Worm (Caenorhabditis elegans): ENCODE data around the gene M79.2.
A peak's percentile ranks its signal among the peaks of the same experiment; 100 is the strongest.

Gene M79.2

DNA sequence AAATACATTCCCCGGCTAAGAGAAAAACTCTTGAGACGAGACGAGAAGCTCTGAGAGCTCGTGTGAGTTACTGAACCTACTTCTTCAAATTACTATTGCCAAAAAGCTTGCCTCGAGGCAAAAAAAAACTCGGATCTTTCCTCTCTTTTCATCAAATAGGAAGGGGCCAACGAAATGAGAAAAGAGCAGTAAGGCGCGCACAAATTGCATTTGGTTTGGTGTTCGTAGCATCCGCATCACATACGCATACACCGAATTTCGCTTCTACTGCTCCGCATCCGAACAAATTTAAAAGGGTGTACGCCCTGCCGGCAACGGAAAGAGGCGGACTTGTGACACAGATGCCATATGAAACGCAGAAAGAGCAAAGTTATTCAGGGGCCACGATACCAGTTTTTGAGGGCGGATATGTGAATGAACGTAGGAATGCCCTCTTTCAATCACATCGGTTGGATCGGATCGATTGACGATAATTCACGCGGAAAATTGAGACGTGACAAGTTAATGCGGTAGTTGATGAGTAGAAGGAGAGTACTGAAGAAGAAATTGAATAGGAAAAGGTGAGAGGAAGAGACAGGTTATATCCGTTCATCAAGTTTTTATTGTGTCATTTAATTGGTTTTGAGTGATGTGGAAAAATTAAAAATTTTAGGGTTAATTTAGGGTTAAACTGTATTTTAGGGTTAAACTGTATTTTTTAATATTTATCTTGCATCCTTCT lies 33.7 kb downstream of the M79.2 start (continued):
- TF ChIP-seq aly-2 (tag; optimal IDR thresholded peaks at IDR 0.05): no peak
- TF ChIP-seq mab-9 (GFP tag; IDR thresholded peaks at IDR 0.05): no peak
- TF ChIP-seq nhr-85 (tag): peak; percentile 56
- TF ChIP-seq ceh-82 (tag; optimal IDR thresholded peaks at IDR 0.05): no peak
- TF ChIP-seq C34B4.2 (tag; optimal IDR thresholded peaks at IDR 0.05): no peak
- no peak for TF ChIP-seq lin-39 (tag; optimal IDR thresholded peaks at IDR 0.05)
- TF ChIP-seq blmp-1 (tag; optimal IDR thresholded peaks at IDR 0.05): peak; percentile 71
- TF ChIP-seq ceh-90 (tag; optimal IDR thresholded peaks at IDR 0.05): no peak
- TF ChIP-seq xbp-1 (tag; optimal IDR thresholded peaks at IDR 0.05): no peak
- TF ChIP-seq fkh-10 (GFP tag; optimal IDR thresholded peaks at IDR 0.05): peak; percentile 95
- no peak for TF ChIP-seq nhr-19 (GFP tag; conservative IDR thresholded peaks at IDR 0.05)
- peak; percentile 17 for TF ChIP-seq nhr-20 (tag; optimal IDR thresholded peaks at IDR 0.05)
- no peak for TF ChIP-seq zag-1 (tag; optimal IDR thresholded peaks at IDR 0.05)
- no peak for TF ChIP-seq nhr-28 (tag; optimal IDR thresholded peaks at IDR 0.05)
- TF ChIP-seq lin-15B (tag; optimal IDR thresholded peaks at IDR 0.05): no peak
- TF ChIP-seq lin-14 (GFP tag; optimal IDR thresholded peaks at IDR 0.05): peak; percentile 45
- no peak for TF ChIP-seq nhr-84 (tag; optimal IDR thresholded peaks at IDR 0.05)
- TF ChIP-seq snu-23 (GFP tag; optimal IDR thresholded peaks at IDR 0.05): peak; percentile 17

DNA sequence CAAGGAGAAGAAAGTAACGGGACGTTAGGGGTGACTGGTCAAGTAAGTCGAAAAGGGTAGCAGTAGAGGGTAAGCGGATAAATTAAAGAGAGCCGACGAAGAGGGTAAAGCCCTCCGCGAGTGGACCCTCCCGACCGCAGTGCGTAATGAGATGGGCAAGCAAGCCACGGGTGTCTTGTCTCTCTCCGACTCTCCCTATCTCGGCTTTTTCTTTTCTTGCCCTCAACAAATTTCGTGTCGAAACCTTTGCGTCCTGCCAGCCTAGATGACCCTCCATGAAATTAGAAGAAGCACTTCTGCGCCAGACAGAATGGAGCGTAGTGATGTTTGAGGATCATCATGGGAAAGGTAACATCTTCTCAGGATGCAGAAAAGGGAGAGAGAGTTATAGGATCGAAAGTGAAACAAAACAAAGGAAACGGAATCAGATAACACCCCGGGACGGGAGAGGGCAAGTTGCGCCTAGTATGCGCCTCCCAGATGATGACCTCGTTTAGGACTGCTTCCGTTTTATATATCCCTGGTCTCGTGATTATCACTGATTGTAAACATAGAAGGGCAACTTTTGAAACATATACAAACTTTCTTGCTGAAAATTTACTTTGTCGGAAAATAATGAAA lies 34.7 kb downstream of the M79.2 start:
- no peak for TF ChIP-seq vab-15 (tag; optimal IDR thresholded peaks at IDR 0.05)
- no peak for TF ChIP-seq efl-3 (GFP tag; optimal IDR thresholded peaks at IDR 0.05)
- peak; percentile 99 for TF ChIP-seq blmp-1 (tag; optimal IDR thresholded peaks at IDR 0.05)
- TF ChIP-seq unc-130 (tag; optimal IDR thresholded peaks at IDR 0.05): peak; percentile 10
- TF ChIP-seq snu-23 (GFP tag; optimal IDR thresholded peaks at IDR 0.05): no peak
- no peak for TF ChIP-seq swsn-7 (tag; optimal IDR thresholded peaks at IDR 0.05)
- TF ChIP-seq lsy-2 (tag; optimal IDR thresholded peaks at IDR 0.05): no peak
- peak; percentile 4 for TF ChIP-seq dsc-1 (tag; optimal IDR thresholded peaks at IDR 0.05)
- no peak for TF ChIP-seq mdl-1 (tag; optimal IDR thresholded peaks at IDR 0.05)
- no peak for TF ChIP-seq sup-37 (GFP tag; optimal IDR thresholded peaks at IDR 0.05)
- TF ChIP-seq ztf-11 (tag; optimal IDR thresholded peaks at IDR 0.05): no peak
- TF ChIP-seq hlh-4 (tag; optimal IDR thresholded peaks at IDR 0.05): no peak
- peak in 2 of 6 experiments; percentile 26 to 81 for TF ChIP-seq elt-3 (tag; optimal IDR thresholded peaks at IDR 0.05)
- TF ChIP-seq hpl-2 (GFP tag; optimal IDR thresholded peaks at IDR 0.05): no peak
- peak; percentile 27 for TF ChIP-seq nhr-85 (tag)
- peak; percentile 14 for TF ChIP-seq lin-14 (GFP tag; optimal IDR thresholded peaks at IDR 0.05)
- TF ChIP-seq nhr-237 (tag; optimal IDR thresholded peaks at IDR 0.05): no peak
- TF ChIP-seq jun-1 (tag; optimal IDR thresholded peaks at IDR 0.05): no peak
- TF ChIP-seq ztf-4 (tag; optimal IDR thresholded peaks at IDR 0.05): peak; percentile 12
- TF ChIP-seq nhr-47 (tag; optimal IDR thresholded peaks at IDR 0.05): peak; percentile 7

DNA sequence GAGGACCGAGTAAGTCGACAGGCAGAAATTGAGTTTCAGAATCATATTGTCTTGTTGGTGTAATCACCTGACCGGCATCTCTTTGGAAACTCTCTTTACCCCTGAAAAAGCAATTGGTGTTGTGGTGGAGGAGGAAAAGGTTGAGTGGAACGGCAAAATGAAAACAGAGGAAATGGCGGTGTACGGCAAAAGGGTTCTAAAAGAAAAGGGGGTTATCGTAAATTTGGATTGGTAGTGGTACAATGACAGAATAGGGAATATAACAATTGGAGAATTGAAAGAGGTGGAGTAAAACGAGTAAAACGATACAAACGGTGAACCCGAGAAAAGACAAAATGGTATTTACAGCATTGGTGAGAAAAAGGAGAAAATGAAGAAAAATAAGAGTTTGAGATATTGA lies 35.4 kb downstream of the M79.2 start, which contains the start of gene sdn-1:
TSS of gene sdn-1 (minus strand) at position 101 of the 400 bp plus-strand sequence.
- TF ChIP-seq C16A3.4 (tag; optimal IDR thresholded peaks at IDR 0.05) (no peak), nhr-77 (tag; optimal IDR thresholded peaks at IDR 0.05) (no peak), ama-1 (optimal IDR thresholded peaks at IDR 0.05) (no peak), grh-1 (GFP tag; IDR thresholded peaks at IDR 0.05) (no peak), snpc-4 (tag; optimal IDR thresholded peaks at IDR 0.05) (no peak), nhr-76 (tag; optimal IDR thresholded peaks at IDR 0.05) (no peak), sptf-1 (tag; optimal IDR thresholded peaks at IDR 0.05) (no peak), nhr-19 (GFP tag; conservative IDR thresholded peaks at IDR 0.05) (no peak), sox-4 (tag; optimal IDR thresholded peaks at IDR 0.05) (no peak), hlh-4 (tag; optimal IDR thresholded peaks at IDR 0.05) (no peak), ceh-88 (GFP tag; IDR thresholded peaks at IDR 0.05) (no peak), pag-3 (tag; optimal IDR thresholded peaks at IDR 0.05; ENCODE audit: borderline replicate concordance, insufficient read depth) (no peak), swsn-7 (tag; optimal IDR thresholded peaks at IDR 0.05) (no peak), ceh-90 (tag; optimal IDR thresholded peaks at IDR 0.05) (no peak), rnt-1 (tag; optimal IDR thresholded peaks at IDR 0.05) (no peak), jun-1 (tag; optimal IDR thresholded peaks at IDR 0.05) (no peak), xbp-1 (tag; optimal IDR thresholded peaks at IDR 0.05) (no peak), nhr-84 (tag; optimal IDR thresholded peaks at IDR 0.05) (no peak), unc-62 (GFP tag; optimal IDR thresholded peaks at IDR 0.05) (no peak)
